Fruit fly (Drosophila melanogaster) whole organism, embryonic: ENCODE data around the gene CG32650.

Experiments used
- Bteb2 ChIP-seq: fragments of 200-800 bp; sonication (Bioruptor generic); optimal IDR thresholded peaks from 2 replicates; lab custom pipeline; 2016; ENCODE audit warnings: missing biosample characterization, missing genetic modification characterization
- CG10267 ChIP-seq: fragments of 200-800 bp; sonication (Bioruptor generic); optimal IDR thresholded peaks from 2 replicates; lab custom pipeline; 2018; ENCODE audit warnings: missing biosample characterization, mild to moderate bottlenecking, missing genetic modification characterization, moderate library complexity
- CG10366 ChIP-seq: fragments of 200-800 bp; sonication (Bioruptor generic); IDR thresholded peaks from 2 replicates; pipeline ENCODE4 v1.3.6; 2022; ENCODE audit warnings: missing biosample characterization, missing genetic modification characterization
- CG1233 ChIP-seq: fragments of 200-800 bp; sonication (Bioruptor generic); optimal IDR thresholded peaks from 4 replicates; lab custom pipeline; 2018; ENCODE audit warnings: missing biosample characterization, mild to moderate bottlenecking, missing genetic modification characterization
- CG14710 ChIP-seq: fragments of 200-800 bp; sonication (Bioruptor generic); optimal IDR thresholded peaks from 3 replicates; lab custom pipeline; 2019; ENCODE audit warnings: missing biosample characterization, mild to moderate bottlenecking, missing genetic modification characterization, moderate library complexity
- CG1529 ChIP-seq: fragments of 200-800 bp; sonication (Bioruptor generic); optimal IDR thresholded peaks from 3 replicates; lab custom pipeline; 2018; ENCODE audit warnings: missing biosample characterization, missing genetic modification characterization
- CG17359 ChIP-seq: fragments of 200-800 bp; sonication (Bioruptor generic); optimal IDR thresholded peaks from 3 replicates; lab custom pipeline; 2018; ENCODE audit warnings: missing biosample characterization, mild to moderate bottlenecking, missing genetic modification characterization, moderate library complexity
- CG17568 ChIP-seq: fragments of 200-800 bp; sonication (Bioruptor generic); optimal IDR thresholded peaks from 2 replicates; lab custom pipeline; 2018; ENCODE audit warnings: missing biosample characterization, mild to moderate bottlenecking, missing genetic modification characterization, moderate library complexity
- CG17912 ChIP-seq: fragments of 200-800 bp; sonication (Bioruptor generic); optimal IDR thresholded peaks from 2 replicates; lab custom pipeline; 2018; ENCODE audit warnings: missing biosample characterization, mild to moderate bottlenecking, missing genetic modification characterization
- CG18619 ChIP-seq: fragments of 200-800 bp; sonication (Bioruptor generic); optimal IDR thresholded peaks from 3 replicates; lab custom pipeline; 2017; ENCODE audit warnings: missing biosample characterization, mild to moderate bottlenecking, missing genetic modification characterization
- CG30020 ChIP-seq: fragments of 200-800 bp; optimal IDR thresholded peaks from 2 replicates; lab custom pipeline; 2019; ENCODE audit warnings: missing biosample characterization, mild to moderate bottlenecking, missing genetic modification characterization, moderate library complexity
- CG32532 ChIP-seq: fragments of 200-800 bp; sonication (Bioruptor generic); IDR thresholded peaks from 2 replicates; pipeline ENCODE4 v1.3.6; 2022; ENCODE audit warnings: missing biosample characterization, missing genetic modification characterization
- CG32767 ChIP-seq: fragments of 200-800 bp; sonication (Bioruptor generic); IDR thresholded peaks from 2 replicates; pipeline ENCODE4 v1.3.6; 2022; ENCODE audit warnings: missing biosample characterization, missing genetic modification characterization
- CG3995 ChIP-seq: fragments of 200-800 bp; sonication (Bioruptor generic); optimal IDR thresholded peaks from 3 replicates; lab custom pipeline; 2016; ENCODE audit warnings: missing biosample characterization, missing genetic modification characterization
- CG43689 ChIP-seq: fragments of 200-800 bp; sonication (Bioruptor generic); IDR thresholded peaks from 2 replicates; pipeline ENCODE4 v1.3.6; 2022; ENCODE audit warnings: missing biosample characterization, missing genetic modification characterization
- CG4404 ChIP-seq: fragments of 200-800 bp; sonication (Bioruptor generic); IDR thresholded peaks from 2 replicates; pipeline ENCODE4 v1.3.6; 2022; ENCODE audit warnings: missing biosample characterization, missing genetic modification characterization
- CG4854 ChIP-seq: fragments of 200-800 bp; sonication (Bioruptor generic); optimal IDR thresholded peaks from 2 replicates; lab custom pipeline; 2016; ENCODE audit warnings: missing biosample characterization, missing genetic modification characterization, inconsistent platforms
- CG6254 ChIP-seq: fragments of 200-800 bp; sonication (Bioruptor generic); optimal IDR thresholded peaks from 3 replicates; lab custom pipeline; 2017; ENCODE audit warnings: mild to moderate bottlenecking, missing biosample characterization, missing genetic modification reagents, missing genetic modification characterization
- CG7372 ChIP-seq: fragments of 200-800 bp; sonication (Bioruptor generic); IDR thresholded peaks from 2 replicates; pipeline ENCODE4 v1.3.6; 2022; ENCODE audit warnings: missing biosample characterization, missing genetic modification characterization
- CG7928 ChIP-seq: fragments of 200-800 bp; sonication (Bioruptor generic); optimal IDR thresholded peaks from 2 replicates; lab custom pipeline; 2017; ENCODE audit warnings: missing biosample characterization, mild to moderate bottlenecking, missing genetic modification characterization
- CG9876 ChIP-seq: fragments of 200-800 bp; sonication (Bioruptor generic); optimal IDR thresholded peaks from 2 replicates; lab custom pipeline; 2016; ENCODE audit warnings: missing biosample characterization, missing genetic modification characterization
- CTCF ChIP-seq: fragments of 200-800 bp; sonication (Bioruptor generic); optimal IDR thresholded peaks from 2 replicates; lab custom pipeline; 2017; ENCODE audit warnings: missing biosample characterization, mild to moderate bottlenecking, missing genetic modification characterization, moderate library complexity
- H2.0 ChIP-seq: fragments of 200-800 bp; sonication (Bioruptor generic); IDR thresholded peaks from 2 replicates; pipeline ENCODE4 v1.3.6; 2022; ENCODE audit warnings: missing biosample characterization, missing genetic modification characterization
- HLHmδ ChIP-seq: fragments of 200-800 bp; sonication (Bioruptor generic); optimal IDR thresholded peaks from 2 replicates; lab custom pipeline; 2018; ENCODE audit warnings: missing biosample characterization, mild to moderate bottlenecking, missing genetic modification characterization, moderate library complexity
- HmgZ ChIP-seq: fragments of 200-800 bp; sonication (Bioruptor generic); optimal IDR thresholded peaks from 2 replicates; lab custom pipeline; 2018; ENCODE audit warnings: missing biosample characterization, mild to moderate bottlenecking, missing genetic modification characterization
- Jarid2 ChIP-seq: fragments of 200-800 bp; sonication (Bioruptor generic); optimal IDR thresholded peaks from 3 replicates; lab custom pipeline; 2017; ENCODE audit warnings: mild to moderate bottlenecking, missing biosample characterization, missing genetic modification reagents, missing genetic modification characterization
- Mrtf ChIP-seq: fragments of 200-800 bp; sonication (Bioruptor generic); IDR thresholded peaks from 3 replicates; pipeline ENCODE4 v1.3.6; 2022; ENCODE audit warnings: missing biosample characterization, missing genetic modification characterization
- NC2β ChIP-seq: fragments of 200-800 bp; sonication (Bioruptor generic); optimal IDR thresholded peaks from 2 replicates; lab custom pipeline; 2016; ENCODE audit warnings: missing biosample characterization, missing genetic modification characterization
- Nf-YC ChIP-seq: fragments of 200-800 bp; optimal IDR thresholded peaks from 3 replicates; lab custom pipeline; 2019; ENCODE audit warnings: missing biosample characterization, mild to moderate bottlenecking, missing genetic modification characterization, moderate library complexity
- Poxn ChIP-seq: fragments of 200-800 bp; sonication (Bioruptor generic); IDR thresholded peaks from 2 replicates; pipeline ENCODE4 v1.3.6; 2022; ENCODE audit warnings: missing biosample characterization, missing genetic modification characterization
- TFAM ChIP-seq: fragments of 200-800 bp; sonication (Bioruptor generic); optimal IDR thresholded peaks from 2 replicates; lab custom pipeline; 2017; ENCODE audit warnings: missing biosample characterization, missing genetic modification characterization, inconsistent platforms
- bsh ChIP-seq, 2 experiments: fragments of 200-800 bp; sonication (Bioruptor generic); optimal IDR thresholded peaks; 2 replicates each; lab custom pipeline; 2017 to 2018; ENCODE audit warnings: mild to moderate bottlenecking in 2 of 2, missing biosample characterization in 2 of 2, missing genetic modification characterization in 2 of 2, moderate library complexity in 1 of 2
- chif ChIP-seq, 2 experiments: fragments of 200-800 bp; sonication (Bioruptor generic); optimal IDR thresholded peaks; 3 replicates each; lab custom pipeline; 2016; ENCODE audit warnings: missing biosample characterization in 2 of 2, missing genetic modification characterization in 2 of 2
- croc ChIP-seq: fragments of 200-800 bp; sonication (Bioruptor generic); conservative IDR thresholded peaks from 3 replicates; pipeline ENCODE4 v1.3.6; 2022; ENCODE audit warnings: missing biosample characterization, missing genetic modification characterization
- ems ChIP-seq: fragments of 200-800 bp; sonication (Bioruptor generic); optimal IDR thresholded peaks from 3 replicates; lab custom pipeline; 2016; ENCODE audit warnings: missing biosample characterization, missing genetic modification characterization
- jing ChIP-seq: fragments of 200-800 bp; sonication (Bioruptor generic); optimal IDR thresholded peaks from 2 replicates; lab custom pipeline; 2018; ENCODE audit warnings: missing biosample characterization, mild to moderate bottlenecking, missing genetic modification characterization
- lbe ChIP-seq: fragments of 200-800 bp; sonication (Bioruptor generic); optimal IDR thresholded peaks from 2 replicates; lab custom pipeline; 2016; ENCODE audit warnings: missing biosample characterization, mild to moderate bottlenecking, missing genetic modification characterization
- mld ChIP-seq: fragments of 200-800 bp; sonication (Bioruptor generic); IDR thresholded peaks from 3 replicates; pipeline ENCODE4 v1.3.6; 2022; ENCODE audit warnings: missing biosample characterization, missing genetic modification characterization; ENCODE audit not compliant: partially characterized antibody
- nerfin-2 ChIP-seq: fragments of 200-800 bp; sonication (Bioruptor generic); IDR thresholded peaks from 2 replicates; pipeline ENCODE4 v1.3.6; 2022; ENCODE audit warnings: missing biosample characterization, missing genetic modification characterization; ENCODE audit not compliant: partially characterized antibody
- oc ChIP-seq: fragments of 200-800 bp; sonication (Bioruptor generic); optimal IDR thresholded peaks from 2 replicates; lab custom pipeline; 2018; ENCODE audit warnings: missing biosample characterization, mild to moderate bottlenecking, missing genetic modification characterization, moderate library complexity
- pfk ChIP-seq: fragments of 200-800 bp; sonication (Bioruptor generic); optimal IDR thresholded peaks from 2 replicates; lab custom pipeline; 2018; ENCODE audit warnings: missing biosample characterization, mild to moderate bottlenecking, missing genetic modification characterization, moderate library complexity
- phol ChIP-seq: fragments of 200-800 bp; sonication (Bioruptor generic); optimal IDR thresholded peaks from 3 replicates; lab custom pipeline; 2018; ENCODE audit warnings: missing biosample characterization, mild to moderate bottlenecking, missing genetic modification characterization, moderate library complexity
- pros ChIP-seq: fragments of 200-800 bp; sonication (Bioruptor generic); optimal IDR thresholded peaks from 3 replicates; lab custom pipeline; 2019; ENCODE audit warnings: missing biosample characterization, mild to moderate bottlenecking, missing genetic modification characterization, moderate library complexity
- sc ChIP-seq, 3 experiments: fragments of >200 bp in 2 of 3; fragments of 200-800 bp in 1 of 3; sonication (Bioruptor generic) in 1 of 3; optimal IDR thresholded peaks; 2 replicates in 2 of 3; 3 replicates in 1 of 3; lab custom pipeline; 2017; ENCODE audit warnings: mild to moderate bottlenecking in 1 of 3, missing biosample characterization in 1 of 3, missing genetic modification characterization in 1 of 3, missing genetic modification reagents in 1 of 3
- slbo ChIP-seq: fragments of 200-800 bp; sonication (Bioruptor generic); IDR thresholded peaks from 2 replicates; pipeline ENCODE4 v1.3.6; 2022; ENCODE audit warnings: missing biosample characterization, missing genetic modification characterization
- stwl ChIP-seq: fragments of 200-800 bp; sonication (Bioruptor generic); optimal IDR thresholded peaks from 3 replicates; lab custom pipeline; 2018; ENCODE audit warnings: missing biosample characterization, mild to moderate bottlenecking, missing genetic modification characterization, moderate library complexity
- usp ChIP-seq: fragments of >200 bp; optimal IDR thresholded peaks from 2 replicates; lab custom pipeline; 2017; ENCODE audit warnings: missing biosample characterization, missing genetic modification characterization
- vfl ChIP-seq: fragments of 200-800 bp; sonication (Bioruptor generic); optimal IDR thresholded peaks from 2 replicates; lab custom pipeline; 2016; ENCODE audit warnings: missing biosample characterization, missing genetic modification characterization
- wor ChIP-seq: fragments of 200-800 bp; sonication (Bioruptor generic); IDR thresholded peaks from 2 replicates; pipeline ENCODE4 v1.3.6; 2022; ENCODE audit warnings: missing biosample characterization, missing genetic modification characterization
- zfh1 ChIP-seq: fragments of 200-800 bp; sonication (Bioruptor generic); IDR thresholded peaks from 3 replicates; pipeline ENCODE4 v1.3.6; 2022; ENCODE audit warnings: missing biosample characterization, missing genetic modification characterization

Gene CG32650

DNA sequence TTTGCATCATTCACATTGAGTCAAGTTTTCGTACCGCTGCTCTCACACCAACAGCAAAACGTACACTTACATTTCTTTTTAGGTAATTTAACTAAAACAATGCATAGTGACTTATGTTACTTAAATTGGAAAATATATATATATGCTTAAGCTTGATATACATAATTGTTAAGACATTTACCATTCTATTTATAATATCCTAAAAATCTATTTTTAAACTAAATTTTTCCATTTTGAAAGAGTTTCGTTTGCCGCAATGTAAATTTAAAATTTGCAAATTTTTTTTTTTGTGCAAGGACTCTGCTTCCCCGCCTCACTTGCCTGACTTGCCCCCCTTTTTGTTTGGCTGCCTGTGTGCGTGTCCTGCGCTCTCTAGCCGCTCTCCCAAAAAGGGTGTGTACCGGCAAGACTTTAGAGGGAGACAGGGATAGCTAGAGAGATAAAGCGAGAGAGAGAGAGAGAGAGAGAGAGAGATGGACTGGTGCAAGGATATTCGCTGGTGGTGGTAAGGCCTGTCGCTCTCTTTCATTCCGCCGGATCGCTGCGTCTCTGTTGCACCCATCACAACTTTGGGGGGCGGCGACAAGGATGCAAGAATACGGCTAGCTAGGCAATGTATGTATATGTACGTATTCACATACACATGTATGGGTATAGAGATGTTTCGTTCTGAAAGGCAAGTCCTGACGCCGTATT lies 39.5 kb upstream of the CG32650 start (continued):
- no peak for TF ChIP-seq CG6254
- TF ChIP-seq Bteb2 (GFP tag; lab: Kevin White, UChicago): no peak
- no peak for TF ChIP-seq HmgZ (tag; lab: Kevin White, UChicago)
- TF ChIP-seq CG9876 (GFP tag; lab: Kevin White, UChicago): no peak
- TF ChIP-seq CG43689 (GFP tag; lab: Robert Waterston, UW): no peak
- TF ChIP-seq pros (GFP tag; lab: Kevin White, UChicago): peak; percentile 67
- no peak for TF ChIP-seq oc (tag; lab: Kevin White, UChicago)
- 0 out of 2 replicates have a peak, but pooled peaks have one; percentile 25 for TF ChIP-seq wor
- TF ChIP-seq CG14710 (tag; lab: Kevin White, UChicago): peak; percentile 39
- TF ChIP-seq slbo (GFP tag; lab: Robert Waterston, UW): peak; percentile 42; the same call in 1 of the 2 replicates
- TF ChIP-seq CG17568 (GFP tag; lab: Kevin White, UChicago): no peak
- no peak for TF ChIP-seq CTCF (GFP tag; lab: Kevin White, UChicago)
- no peak for TF ChIP-seq CG7372
- no peak for TF ChIP-seq sc (optimal IDR thresholded peaks at IDR 0.05; lab: Kevin White, UChicago)
- no peak for TF ChIP-seq sc (GFP tag; optimal IDR thresholded peaks at IDR 0.05; lab: Kevin White, UChicago)
- TF ChIP-seq ems: no peak
- TF ChIP-seq bsh (GFP tag; optimal IDR thresholded peaks at IDR 0.05; lab: Kevin White, UChicago): peak in 1 of 2 experiments; percentile 63
- TF ChIP-seq stwl (tag; lab: Kevin White, UChicago): no peak
- TF ChIP-seq CG17359: peak; percentile 66
- no peak for TF ChIP-seq mld
- TF ChIP-seq CG7928: no peak
- no peak for TF ChIP-seq zfh1 (GFP tag; lab: Robert Waterston, UW)
- no peak for TF ChIP-seq jing (GFP tag; lab: Kevin White, UChicago)
- TF ChIP-seq CG4404: no peak
- TF ChIP-seq nerfin-2: no peak
- no peak for TF ChIP-seq Jarid2 (GFP tag; lab: Kevin White, UChicago)
- no peak for TF ChIP-seq Poxn
- TF ChIP-seq CG30020 (tag; lab: Kevin White, UChicago): no peak
- TF ChIP-seq lbe: no peak
- peak; percentile 30; the same call in 1 of the 2 replicates for TF ChIP-seq CG32532 (GFP tag; lab: Robert Waterston, UW)
- TF ChIP-seq CG4854 (GFP tag; lab: Kevin White, UChicago): no peak
- no peak for TF ChIP-seq CG3995 (GFP tag; lab: Kevin White, UChicago)
- TF ChIP-seq CG17912: no peak
- TF ChIP-seq vfl (GFP tag; lab: Kevin White, UChicago): no peak
- no peak for TF ChIP-seq CG1529 (GFP tag; lab: Kevin White, UChicago)
- TF ChIP-seq CG10267: peak; percentile 37
- no peak for TF ChIP-seq H2.0 (GFP tag; lab: Robert Waterston, UW)
- no peak for TF ChIP-seq TFAM (GFP tag; lab: Kevin White, UChicago)
- no peak for TF ChIP-seq chif (GFP tag; optimal IDR thresholded peaks at IDR 0.05; lab: Kevin White, UChicago)
- no peak for TF ChIP-seq NC2β
- TF ChIP-seq phol: peak; percentile 47
- no peak for TF ChIP-seq HLHmδ (GFP tag; lab: Kevin White, UChicago)
- TF ChIP-seq croc (GFP tag; lab: Robert Waterston, UW): no peak
- no peak for TF ChIP-seq Mrtf
- no peak for TF ChIP-seq CG1233 (GFP tag; lab: Kevin White, UChicago)
- no peak for TF ChIP-seq pfk (GFP tag; lab: Kevin White, UChicago)
- no peak for TF ChIP-seq CG32767 (GFP tag; lab: Robert Waterston, UW)
- TF ChIP-seq usp (GFP tag; lab: Kevin White, UChicago): no peak
- peak; percentile 17 for TF ChIP-seq CG18619
- peak; percentile 61 for TF ChIP-seq Nf-YC
- TF ChIP-seq CG10366 (GFP tag; lab: Robert Waterston, UW): no peak
